Worm (Caenorhabditis elegans): ENCODE measurements around the gene rpl-35.

DNA sequence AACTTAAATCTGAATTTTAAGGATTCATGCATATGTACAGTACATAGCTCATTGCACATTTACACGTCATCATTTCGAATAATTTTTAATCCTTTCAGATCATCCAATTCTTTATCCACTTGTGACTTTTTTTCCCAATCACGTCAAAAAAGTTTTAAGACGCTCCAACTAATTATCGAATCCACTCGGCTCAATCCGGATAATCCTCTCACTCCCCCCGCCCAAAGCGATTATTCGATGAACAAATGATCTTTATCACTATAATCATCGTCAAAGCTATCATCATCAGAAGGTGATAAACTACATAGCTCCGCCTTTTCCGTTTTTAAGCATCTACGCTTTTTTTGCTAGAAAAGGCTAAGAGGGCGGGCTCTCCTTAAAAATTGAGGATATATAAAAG, 17.4 kb upstream of the rpl-35 start:
- TF ChIP-seq lim-6 (tag; optimal IDR thresholded peaks at IDR 0.05) (no peak), ahr-1 (tag; optimal IDR thresholded peaks at IDR 0.05) (no peak), ets-4 (tag; optimal IDR thresholded peaks at IDR 0.05) (no peak), ceh-9 (tag; optimal IDR thresholded peaks at IDR 0.05) (no peak), ama-1 (optimal IDR thresholded peaks at IDR 0.05) (no peak), eyg-1 (tag; optimal IDR thresholded peaks at IDR 0.05) (no peak)

Data from whole organism, late embryonic.